Fruit fly (Drosophila melanogaster): ENCODE data around the gene pcx.

pcx gene

DNA sequence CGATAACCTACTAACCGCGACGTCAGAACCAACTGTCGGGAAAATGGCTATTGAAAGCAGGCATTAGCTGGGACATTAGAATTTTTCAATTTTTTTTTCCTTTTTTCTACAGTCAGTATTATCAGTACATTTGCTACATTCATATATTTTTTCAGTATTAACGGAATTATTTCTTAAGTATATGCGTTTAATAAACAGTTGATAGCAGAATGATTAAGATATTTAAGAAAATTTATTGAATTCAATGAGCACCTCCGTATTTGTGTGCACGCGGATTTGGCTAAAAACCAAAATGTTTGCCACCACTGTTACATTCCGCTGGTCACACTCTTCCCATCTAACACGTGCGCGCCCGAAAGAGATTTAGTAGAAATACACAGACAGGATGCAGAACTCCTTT, 37.4 kb downstream of the pcx start, which contains the start of the genes temp and CG3071 (continued):
- TF ChIP-seq Asciz (GFP tag; optimal IDR thresholded peaks at IDR 0.05): no peak
- no peak for TF ChIP-seq jing (GFP tag; optimal IDR thresholded peaks at IDR 0.05)
- TF ChIP-seq peb (GFP tag; IDR thresholded peaks at IDR 0.05): no peak
- peak; percentile 48 for TF ChIP-seq slou (GFP tag; optimal IDR thresholded peaks at IDR 0.05)
- TF ChIP-seq pnt (GFP tag; optimal IDR thresholded peaks at IDR 0.05): peak; percentile 58
- peak; percentile 59 for TF ChIP-seq NC2β (GFP tag; optimal IDR thresholded peaks at IDR 0.05)
- TF ChIP-seq CG6813 (GFP tag; optimal IDR thresholded peaks at IDR 0.05): no peak
- no peak; the same call in 1 of the 2 replicates for TF ChIP-seq CG31441 (GFP tag; IDR thresholded peaks at IDR 0.05)
- TF ChIP-seq CG9932 (GFP tag; IDR thresholded peaks at IDR 0.05): peak; percentile 71
- TF ChIP-seq HLH54F (GFP tag; optimal IDR thresholded peaks at IDR 0.05): peak; percentile 68
- TF ChIP-seq al (GFP tag; IDR thresholded peaks at IDR 0.05): peak; percentile 55; the same call in 1 of the 2 replicates
- TF ChIP-seq Bgb (GFP tag; IDR thresholded peaks at IDR 0.05; ENCODE audit: partially characterized antibody): no peak
- TF ChIP-seq CG1233 (GFP tag; optimal IDR thresholded peaks at IDR 0.05): peak; percentile 50
- TF ChIP-seq chinmo (GFP tag; IDR thresholded peaks at IDR 0.05; ENCODE audit: partially characterized antibody): no peak
- TF ChIP-seq Dip2 (GFP tag; IDR thresholded peaks at IDR 0.05): no peak
- TF ChIP-seq CG15479 (GFP tag; optimal IDR thresholded peaks at IDR 0.05): peak; percentile 61
- peak; percentile 63 for TF ChIP-seq Fer1 (GFP tag; optimal IDR thresholded peaks at IDR 0.05)
- no peak for TF ChIP-seq CG6791 (GFP tag; IDR thresholded peaks at IDR 0.05; ENCODE audit: partially characterized antibody)
- no peak for TF ChIP-seq Neu2 (GFP tag; optimal IDR thresholded peaks at IDR 0.05; ENCODE audit: borderline replicate concordance)
- no peak for TF ChIP-seq Scr (GFP tag; IDR thresholded peaks at IDR 0.05; ENCODE audit: partially characterized antibody)
- TF ChIP-seq Max (GFP tag; optimal IDR thresholded peaks at IDR 0.05): peak; percentile 95
- no peak for TF ChIP-seq kah (GFP tag; optimal IDR thresholded peaks at IDR 0.05)
- TF ChIP-seq dati (GFP tag; IDR thresholded peaks at IDR 0.05): no peak
- peak; percentile 63 for TF ChIP-seq bcd (GFP tag; optimal IDR thresholded peaks at IDR 0.05)
- TF ChIP-seq CG12104 (GFP tag; optimal IDR thresholded peaks at IDR 0.05): peak; percentile 26
- TF ChIP-seq zf30C (GFP tag; optimal IDR thresholded peaks at IDR 0.05): no peak
- peak; percentile 67 for TF ChIP-seq chn (GFP tag; optimal IDR thresholded peaks at IDR 0.05)
- no peak for TF ChIP-seq TFAM (GFP tag; optimal IDR thresholded peaks at IDR 0.05)
- peak; percentile 66 for TF ChIP-seq Dek (tag; optimal IDR thresholded peaks at IDR 0.05)
- peak; percentile 49; the same call in 1 of the 2 replicates for TF ChIP-seq E2f1 (GFP tag; IDR thresholded peaks at IDR 0.05)
- peak; percentile 47 for TF ChIP-seq CG8290 (GFP tag; optimal IDR thresholded peaks at IDR 0.05)
- TF ChIP-seq CG8290 (tag; optimal IDR thresholded peaks at IDR 0.05): peak in 1 of 2 experiments; percentile 36
- no peak for TF ChIP-seq ac (GFP tag; optimal IDR thresholded peaks at IDR 0.05)
- no peak for TF ChIP-seq sim (GFP tag; IDR thresholded peaks at IDR 0.05)
- TF ChIP-seq CG7556 (GFP tag; optimal IDR thresholded peaks at IDR 0.05): peak; percentile 66
- peak; percentile 64 for TF ChIP-seq gfzf (GFP tag; optimal IDR thresholded peaks at IDR 0.05)
- no peak for TF ChIP-seq salm (tag; optimal IDR thresholded peaks at IDR 0.05)
- TF ChIP-seq CG14965 (GFP tag; optimal IDR thresholded peaks at IDR 0.05; ENCODE audit: borderline replicate concordance): no peak
- TF ChIP-seq CG1603 (tag; optimal IDR thresholded peaks at IDR 0.05): no peak
- TF ChIP-seq cad (GFP tag; optimal IDR thresholded peaks at IDR 0.05): no peak
- no peak for TF ChIP-seq gt (GFP tag; IDR thresholded peaks at IDR 0.05)
- peak; percentile 9 for TF ChIP-seq CG3995 (GFP tag; optimal IDR thresholded peaks at IDR 0.05)
- peak; percentile 69 for TF ChIP-seq shn (GFP tag; optimal IDR thresholded peaks at IDR 0.05)
- peak; percentile 58 for TF ChIP-seq Antp (GFP tag; optimal IDR thresholded peaks at IDR 0.05)
- peak; percentile 54 for TF ChIP-seq NfI (GFP tag; optimal IDR thresholded peaks at IDR 0.05)
- TF ChIP-seq CG16813 (GFP tag; IDR thresholded peaks at IDR 0.05; ENCODE audit: partially characterized antibody): 0 out of 3 replicates have a peak, but pooled peaks have one; percentile 25
- no peak for TF ChIP-seq CG6654 (GFP tag; optimal IDR thresholded peaks at IDR 0.05)
- TF ChIP-seq kni (GFP tag; optimal IDR thresholded peaks at IDR 0.05): no peak
- TF ChIP-seq Fer2 (tag; optimal IDR thresholded peaks at IDR 0.05): peak; percentile 24
- no peak for TF ChIP-seq CG1832 (GFP tag; optimal IDR thresholded peaks at IDR 0.05)
